Worm (Caenorhabditis elegans) whole organism, L4/young adult: ENCODE results near the gene cyb-3.

Experiments used
- W03F9.2 ChIP-seq: fragments of 150-350 bp; optimal IDR thresholded peaks from 2 replicates; lab custom pipeline; 2014; ENCODE audit warnings: missing biosample characterization, missing genetic modification characterization
- dao-5 ChIP-seq: sonication (generic microtip); optimal IDR thresholded peaks from 2 replicates; lab custom pipeline; 2016; ENCODE audit warnings: missing genotype, missing genetic modification characterization, moderate library complexity, missing compliant biosample characterization
- him-1 ChIP-seq: sonication (generic microtip); optimal IDR thresholded peaks from 2 replicates; lab custom pipeline; 2016; ENCODE audit warnings: missing genotype, missing genetic modification reagents, missing genetic modification characterization, missing compliant biosample characterization

DNA sequence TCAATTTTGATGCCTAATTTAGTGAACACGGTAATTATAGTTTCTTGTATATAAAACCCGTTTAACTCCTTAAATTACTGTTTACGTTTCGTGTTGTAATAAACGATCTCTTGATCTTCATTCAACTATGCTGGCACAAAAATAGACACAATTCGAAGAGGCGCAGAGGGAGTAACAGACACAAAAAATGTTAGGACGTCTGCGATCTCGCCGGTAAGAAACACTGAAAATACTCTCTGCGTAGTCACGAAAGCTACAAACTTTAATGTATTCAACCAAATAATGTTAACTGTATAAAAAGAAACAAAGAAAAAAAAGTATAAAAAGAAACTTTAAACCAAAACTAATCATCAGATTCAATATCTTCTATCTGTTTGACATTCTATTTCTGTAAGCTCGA is 14.6 kb upstream of the cyb-3 start, which contains the start of gene dhs-23:
- TF ChIP-seq him-1 (no peak), dao-5 (no peak), W03F9.2 (tag; lab: Kevin White, UChicago) (no peak)
